Fruit fly (Drosophila melanogaster): Measurements from ENCODE around the gene Nepl15.

DNA sequence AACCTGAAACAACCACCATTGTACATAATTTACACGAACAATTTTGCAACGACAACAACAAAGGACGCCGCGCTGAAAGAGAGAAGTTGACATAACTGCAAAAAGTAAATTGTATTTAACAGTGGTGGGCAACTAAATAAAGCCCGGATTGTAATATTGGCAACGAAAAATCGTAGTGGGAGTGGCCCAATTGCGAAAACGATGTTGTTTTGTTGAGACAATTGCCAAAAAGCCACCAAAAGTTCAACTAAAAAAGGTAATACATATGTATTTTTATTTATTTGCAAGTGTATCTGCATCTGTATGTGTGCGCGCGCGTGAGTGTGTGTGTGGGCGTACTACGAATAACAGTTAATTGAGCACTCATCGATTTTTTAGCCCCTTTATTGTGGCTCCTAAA, 14.9 kb downstream of the Nepl15 start:
- TF ChIP-seq CG33017 (tag; optimal IDR thresholded peaks at IDR 0.05) (no peak), CG5204 (GFP tag; optimal IDR thresholded peaks at IDR 0.05) (no peak)

Data from whole organism, adult.